Fruit fly (Drosophila melanogaster): Measurements from ENCODE around the gene Oli.

Gene Oli

dm6 chr2L:17542661-17543278 lies 46.2 kb upstream of the Oli start:
- TF ChIP-seq CG7786 (GFP tag; optimal IDR thresholded peaks at IDR 0.05) = no peak
- no peak for TF ChIP-seq lola (GFP tag; optimal IDR thresholded peaks at IDR 0.05)
- peak; percentile 11 for TF ChIP-seq abd-A (tag; optimal IDR thresholded peaks at IDR 0.05)
- no peak for TF ChIP-seq CG6813 (GFP tag; optimal IDR thresholded peaks at IDR 0.05)
- TF ChIP-seq cg (GFP tag; optimal IDR thresholded peaks at IDR 0.05) = peak; percentile 50
- no peak for TF ChIP-seq gem (tag; optimal IDR thresholded peaks at IDR 0.05)
- TF ChIP-seq onecut (GFP tag; IDR thresholded peaks at IDR 0.05) = no peak
- peak; percentile 79 for TF ChIP-seq Ets65A (GFP tag)
- TF ChIP-seq sisA (GFP tag; IDR thresholded peaks at IDR 0.05) = no peak
- TF ChIP-seq fd3F (GFP tag; optimal IDR thresholded peaks at IDR 0.05) = no peak
- peak; percentile 94 for TF ChIP-seq nerfin-1 (tag; optimal IDR thresholded peaks at IDR 0.05)
- no peak for TF ChIP-seq knrl (GFP tag; IDR thresholded peaks at IDR 0.05; ENCODE audit: partially characterized antibody)
- TF ChIP-seq D19A (tag; optimal IDR thresholded peaks at IDR 0.05) = no peak
- TF ChIP-seq usp (GFP tag; optimal IDR thresholded peaks at IDR 0.05) = no peak
- TF ChIP-seq bsh (GFP tag; optimal IDR thresholded peaks at IDR 0.05) = no peak
- TF ChIP-seq Hey (tag; optimal IDR thresholded peaks at IDR 0.05) = peak; percentile 36
- no peak for TF ChIP-seq CG8089 (GFP tag; optimal IDR thresholded peaks at IDR 0.05)
- TF ChIP-seq Rfx (GFP tag; IDR thresholded peaks at IDR 0.05) = 0 out of 2 replicates have a peak, but pooled peaks have one; percentile 6
- TF ChIP-seq CG6175 (GFP tag; IDR thresholded peaks at IDR 0.05) = no peak
- TF ChIP-seq CG34422 (GFP tag; IDR thresholded peaks at IDR 0.05) = no peak
- no peak for TF ChIP-seq Asciz (GFP tag; optimal IDR thresholded peaks at IDR 0.05)
- TF ChIP-seq kni (GFP tag; optimal IDR thresholded peaks at IDR 0.05) = peak; percentile 57
- 0 out of 3 replicates have a peak, but pooled peaks have one; percentile 45 for TF ChIP-seq ci (GFP tag; IDR thresholded peaks at IDR 0.05)
- TF ChIP-seq Hr51 (GFP tag; optimal IDR thresholded peaks at IDR 0.05) = peak in 1 of 2 experiments; percentile 14
- TF ChIP-seq oc (tag; optimal IDR thresholded peaks at IDR 0.05) = peak; percentile 53
- TF ChIP-seq Mrtf (GFP tag; IDR thresholded peaks at IDR 0.05) = no peak
- TF ChIP-seq Xrp1 (GFP tag; IDR thresholded peaks at IDR 0.05) = no peak
- peak; percentile 38; the same call in 1 of the 3 replicates for TF ChIP-seq hb (GFP tag; IDR thresholded peaks at IDR 0.05; ENCODE audit: partially characterized antibody)
- peak; percentile 89 for TF ChIP-seq pros (GFP tag; optimal IDR thresholded peaks at IDR 0.05)

- no peak for TF ChIP-seq hbn (GFP tag; IDR thresholded peaks at IDR 0.05; ENCODE audit: partially characterized antibody)
- no peak for TF ChIP-seq bsh (GFP tag; optimal IDR thresholded peaks at IDR 0.05)
- no peak for TF ChIP-seq CG14441 (GFP tag; IDR thresholded peaks at IDR 0.05)
- no peak for TF ChIP-seq CG7987 (GFP tag; optimal IDR thresholded peaks at IDR 0.05)
- no peak for TF ChIP-seq Ssrp (tag; optimal IDR thresholded peaks at IDR 0.05)
- TF ChIP-seq tap (tag; optimal IDR thresholded peaks at IDR 0.05) = no peak
- no peak for TF ChIP-seq Doc3 (GFP tag; IDR thresholded peaks at IDR 0.05; ENCODE audit: partially characterized antibody)
- no peak for TF ChIP-seq toy (GFP tag; IDR thresholded peaks at IDR 0.05)
- TF ChIP-seq gcm (GFP tag; optimal IDR thresholded peaks at IDR 0.05) = no peak
- TF ChIP-seq kni (GFP tag; optimal IDR thresholded peaks at IDR 0.05) = no peak
- TF ChIP-seq zf30C (GFP tag; optimal IDR thresholded peaks at IDR 0.05) = no peak
- no peak for TF ChIP-seq stwl (tag; optimal IDR thresholded peaks at IDR 0.05)
- no peak for TF ChIP-seq Fer1 (GFP tag; optimal IDR thresholded peaks at IDR 0.05)
- no peak for TF ChIP-seq dati (GFP tag; IDR thresholded peaks at IDR 0.05)
- TF ChIP-seq CG13424 (tag; optimal IDR thresholded peaks at IDR 0.05) = no peak
- TF ChIP-seq caup (GFP tag; optimal IDR thresholded peaks at IDR 0.05; ENCODE audit: severe bottlenecking) = no peak
- no peak for TF ChIP-seq dimm (GFP tag; IDR thresholded peaks at IDR 0.05)
- no peak for TF ChIP-seq her (GFP tag; optimal IDR thresholded peaks at IDR 0.05)
- TF ChIP-seq MTF-1 (GFP tag; optimal IDR thresholded peaks at IDR 0.05; ENCODE audit: borderline replicate concordance) = no peak
Measured at dm6 chr2L:17555665-17556064, 33.3 kb upstream of the Oli start, which contains the start of gene CG7094. Gene CG7094, minus strand, starts transcription at chr2L:17555765.

All from whole organism, embryonic.